Fruit fly (Drosophila melanogaster) whole organism, embryonic: ENCODE results near the gene Muc68Ca.

Source experiments
- ATbp ChIP-seq: fragments of 200-800 bp; sonication (Bioruptor generic); optimal IDR thresholded peaks from 2 replicates; lab custom pipeline; 2017; ENCODE audit warnings: missing biosample characterization, mild to moderate bottlenecking, missing genetic modification characterization, missing genetic modification reagents
- Abd-B ChIP-seq: fragments of 200-800 bp; sonication (Bioruptor generic); optimal IDR thresholded peaks from 2 replicates; lab custom pipeline; 2018; ENCODE audit warnings: missing biosample characterization, mild to moderate bottlenecking, missing genetic modification characterization, moderate library complexity
- Ada2b ChIP-seq: fragments of 200-800 bp; sonication (Bioruptor generic); IDR thresholded peaks from 2 replicates; pipeline ENCODE4 v1.3.6; 2022; ENCODE audit warnings: missing biosample characterization, missing genetic modification characterization
- CG1024 ChIP-seq: fragments of 200-800 bp; sonication (Bioruptor generic); IDR thresholded peaks from 2 replicates; pipeline ENCODE4 v1.3.6; 2022; ENCODE audit warnings: missing biosample characterization, missing genetic modification characterization
- CG10321 ChIP-seq: fragments of 200-800 bp; sonication (Bioruptor generic); IDR thresholded peaks from 2 replicates; pipeline ENCODE4 v1.3.6; 2022; ENCODE audit warnings: missing biosample characterization, missing genetic modification characterization
- CG10959 ChIP-seq: fragments of 200-800 bp; sonication (Bioruptor generic); IDR thresholded peaks from 2 replicates; pipeline ENCODE4 v1.3.6; 2022; ENCODE audit warnings: missing biosample characterization, missing genetic modification characterization
- CG11696 ChIP-seq: fragments of 200-800 bp; sonication (Bioruptor generic); IDR thresholded peaks from 2 replicates; pipeline ENCODE4 v1.3.6; 2022; ENCODE audit warnings: missing biosample characterization, missing genetic modification characterization
- CG11723 ChIP-seq: fragments of 200-800 bp; sonication (Bioruptor generic); optimal IDR thresholded peaks from 2 replicates; lab custom pipeline; 2017; ENCODE audit warnings: missing biosample characterization, mild to moderate bottlenecking, missing genetic modification characterization
- CG12219 ChIP-seq: fragments of 200-800 bp; sonication (Bioruptor generic); optimal IDR thresholded peaks from 3 replicates; lab custom pipeline; 2018; ENCODE audit warnings: missing biosample characterization, mild to moderate bottlenecking, missing genetic modification characterization
- CG13894 ChIP-seq: fragments of 200-800 bp; sonication (Bioruptor generic); optimal IDR thresholded peaks from 3 replicates; lab custom pipeline; 2018; ENCODE audit warnings: missing biosample characterization, mild to moderate bottlenecking, missing genetic modification characterization, moderate library complexity
- CG17186 ChIP-seq: fragments of 200-800 bp; sonication (Bioruptor generic); optimal IDR thresholded peaks from 3 replicates; lab custom pipeline; 2017; ENCODE audit warnings: missing biosample characterization, missing genetic modification reagents, missing genetic modification characterization
- CG17328 ChIP-seq: fragments of 200-800 bp; sonication (Bioruptor generic); IDR thresholded peaks from 2 replicates; pipeline ENCODE4 v1.3.6; 2022; ENCODE audit warnings: missing biosample characterization, missing genetic modification characterization
- CG17361 ChIP-seq: fragments of 200-800 bp; sonication (Bioruptor generic); IDR thresholded peaks from 3 replicates; pipeline ENCODE4 v1.3.6; 2022; ENCODE audit warnings: missing biosample characterization, missing genetic modification characterization
- CG17829 ChIP-seq: fragments of 200-800 bp; optimal IDR thresholded peaks from 2 replicates; lab custom pipeline; 2019; ENCODE audit warnings: missing biosample characterization, mild to moderate bottlenecking, missing genetic modification characterization, moderate library complexity
- CG2678 ChIP-seq: fragments of 200-800 bp; sonication (Bioruptor generic); optimal IDR thresholded peaks from 3 replicates; lab custom pipeline; 2019; ENCODE audit warnings: missing biosample characterization, mild to moderate bottlenecking, missing genetic modification characterization, moderate library complexity
- CG33213 ChIP-seq: fragments of 200-800 bp; sonication (Bioruptor generic); optimal IDR thresholded peaks from 3 replicates; lab custom pipeline; 2016; ENCODE audit warnings: missing biosample characterization, missing genetic modification characterization
- CG3838 ChIP-seq: fragments of 200-800 bp; sonication (Bioruptor generic); optimal IDR thresholded peaks from 3 replicates; lab custom pipeline; 2016; ENCODE audit warnings: missing biosample characterization, missing genetic modification characterization
- CG6689 ChIP-seq: fragments of 200-800 bp; sonication (Bioruptor generic); IDR thresholded peaks from 2 replicates; pipeline ENCODE4 v1.3.6; 2022; ENCODE audit warnings: missing biosample characterization, missing genetic modification characterization
- CG7556 ChIP-seq: fragments of 200-800 bp; sonication (Bioruptor generic); optimal IDR thresholded peaks from 2 replicates; lab custom pipeline; 2017; ENCODE audit warnings: missing biosample characterization, mild to moderate bottlenecking, missing genetic modification characterization
- CG8924 ChIP-seq: fragments of 200-800 bp; optimal IDR thresholded peaks from 3 replicates; lab custom pipeline; 2019; ENCODE audit warnings: missing biosample characterization, mild to moderate bottlenecking, missing genetic modification characterization, moderate library complexity
- Chrac-16 ChIP-seq: fragments of 200-800 bp; sonication (Bioruptor generic); optimal IDR thresholded peaks from 3 replicates; lab custom pipeline; 2016; ENCODE audit warnings: missing biosample characterization, missing genetic modification characterization
- Dll ChIP-seq: fragments of 200-800 bp; sonication (Bioruptor generic); IDR thresholded peaks from 4 replicates; pipeline ENCODE4 v1.3.6; 2022; ENCODE audit warnings: missing biosample characterization, missing genetic modification characterization; ENCODE audit not compliant: partially characterized antibody
- E2f1 ChIP-seq: fragments of 200-800 bp; sonication (Bioruptor generic); IDR thresholded peaks from 2 replicates; pipeline ENCODE4 v1.3.6; 2022; ENCODE audit warnings: missing biosample characterization, missing genetic modification characterization
- Lhr ChIP-seq: fragments of 200-800 bp; sonication (Bioruptor generic); optimal IDR thresholded peaks from 3 replicates; lab custom pipeline; 2017; ENCODE audit warnings: mild to moderate bottlenecking, missing biosample characterization, missing genetic modification reagents, missing genetic modification characterization
- Mes4 ChIP-seq: fragments of 200-800 bp; sonication (Bioruptor generic); optimal IDR thresholded peaks from 2 replicates; lab custom pipeline; 2016; ENCODE audit warnings: missing biosample characterization, missing genetic modification characterization
- NK7.1 ChIP-seq: fragments of 200-800 bp; sonication (Bioruptor generic); optimal IDR thresholded peaks from 3 replicates; lab custom pipeline; 2016; ENCODE audit warnings: missing biosample characterization, missing genetic modification characterization
- Neu2 ChIP-seq: fragments of 200-800 bp; sonication (Bioruptor generic); optimal IDR thresholded peaks from 3 replicates; lab custom pipeline; 2016; ENCODE audit warnings: missing biosample characterization, missing genetic modification characterization, borderline replicate concordance
- Optix ChIP-seq: fragments of 200-800 bp; sonication (Bioruptor generic); IDR thresholded peaks from 3 replicates; pipeline ENCODE4 v1.3.6; 2022; ENCODE audit warnings: missing biosample characterization, missing genetic modification characterization
- bcd ChIP-seq: fragments of 200-800 bp; sonication (Bioruptor generic); optimal IDR thresholded peaks from 2 replicates; lab custom pipeline; 2017; ENCODE audit warnings: missing biosample characterization, mild to moderate bottlenecking, missing genetic modification characterization
- btn ChIP-seq: fragments of 200-800 bp; sonication (Bioruptor generic); optimal IDR thresholded peaks from 2 replicates; lab custom pipeline; 2016; ENCODE audit warnings: missing biosample characterization, missing genetic modification characterization
- crol ChIP-seq: fragments of 200-800 bp; sonication (Bioruptor generic); IDR thresholded peaks from 2 replicates; pipeline ENCODE4 v1.3.6; 2022; ENCODE audit warnings: missing biosample characterization, missing genetic modification characterization
- fd64A ChIP-seq: fragments of 200-800 bp; sonication (Bioruptor generic); optimal IDR thresholded peaks from 3 replicates; lab custom pipeline; 2018; ENCODE audit warnings: missing biosample characterization, mild to moderate bottlenecking, missing genetic modification characterization
- fru ChIP-seq: fragments of >200 bp; optimal IDR thresholded peaks from 2 replicates; lab custom pipeline; 2017
- fu2 ChIP-seq: fragments of 200-800 bp; sonication (Bioruptor generic); optimal IDR thresholded peaks from 2 replicates; lab custom pipeline; 2016; ENCODE audit warnings: missing biosample characterization, missing genetic modification characterization
- hbn ChIP-seq: fragments of 200-800 bp; sonication (Bioruptor generic); IDR thresholded peaks from 2 replicates; pipeline ENCODE4 v1.3.6; 2022; ENCODE audit warnings: missing biosample characterization, missing genetic modification characterization; ENCODE audit not compliant: partially characterized antibody
- hth ChIP-seq: fragments of >200 bp; optimal IDR thresholded peaks from 2 replicates; lab custom pipeline; 2017; ENCODE audit warnings: inconsistent platforms
- ind ChIP-seq: fragments of 200-800 bp; sonication (Bioruptor generic); optimal IDR thresholded peaks from 3 replicates; lab custom pipeline; 2016; ENCODE audit warnings: missing biosample characterization, missing genetic modification characterization
- jing ChIP-seq: fragments of 200-800 bp; sonication (Bioruptor generic); optimal IDR thresholded peaks from 2 replicates; lab custom pipeline; 2018; ENCODE audit warnings: missing biosample characterization, mild to moderate bottlenecking, missing genetic modification characterization
- odd ChIP-seq: fragments of 200-800 bp; sonication (Bioruptor generic); optimal IDR thresholded peaks from 2 replicates; lab custom pipeline; 2017; ENCODE audit warnings: missing biosample characterization, mild to moderate bottlenecking, missing genetic modification characterization
- onecut ChIP-seq: fragments of 200-800 bp; sonication (Bioruptor generic); IDR thresholded peaks from 2 replicates; pipeline ENCODE4 v1.3.6; 2022; ENCODE audit warnings: missing biosample characterization, missing genetic modification characterization
- pho ChIP-seq: fragments of 200-800 bp; sonication (Bioruptor generic); optimal IDR thresholded peaks from 2 replicates; lab custom pipeline; 2016; ENCODE audit warnings: missing biosample characterization, missing genetic modification characterization
- pnt ChIP-seq: fragments of 200-800 bp; sonication (Bioruptor generic); optimal IDR thresholded peaks from 3 replicates; lab custom pipeline; 2016; ENCODE audit warnings: missing biosample characterization, missing genetic modification characterization
- prd ChIP-seq, 3 experiments: fragments of >200 bp in 2 of 3; fragments of 200-800 bp in 1 of 3; sonication (Bioruptor generic) in 1 of 3; optimal IDR thresholded peaks in 2 of 3; IDR thresholded peaks in 1 of 3; 2 replicates in 2 of 3; 3 replicates in 1 of 3; pipeline versions ENCODE4 v1.3.6 to Lab custom; 2017 to 2022; ENCODE audit warnings: missing biosample characterization in 1 of 3, missing genetic modification characterization in 1 of 3
- sd ChIP-seq: fragments of 200-800 bp; sonication (Bioruptor generic); optimal IDR thresholded peaks from 3 replicates; lab custom pipeline; 2018; ENCODE audit warnings: missing biosample characterization, mild to moderate bottlenecking, missing genetic modification characterization, moderate library complexity
- sqz ChIP-seq: fragments of 200-800 bp; sonication (Bioruptor generic); optimal IDR thresholded peaks from 3 replicates; lab custom pipeline; 2018; ENCODE audit warnings: missing biosample characterization, mild to moderate bottlenecking, missing genetic modification characterization
- sug ChIP-seq: fragments of 200-800 bp; optimal IDR thresholded peaks from 2 replicates; lab custom pipeline; 2019; ENCODE audit warnings: missing biosample characterization, mild to moderate bottlenecking, missing genetic modification characterization, moderate library complexity
- tio ChIP-seq: fragments of 200-800 bp; sonication (Bioruptor generic); optimal IDR thresholded peaks from 2 replicates; lab custom pipeline; 2017; ENCODE audit warnings: missing biosample characterization, missing genetic modification characterization, inconsistent platforms
- tll ChIP-seq, 2 experiments: fragments of 200-800 bp in 1 of 2; fragments of >200 bp in 1 of 2; sonication (Bioruptor generic) in 1 of 2; optimal IDR thresholded peaks; 2 replicates each; lab custom pipeline; 2017 to 2019; ENCODE audit warnings: missing biosample characterization in 2 of 2, missing genetic modification characterization in 2 of 2, mild to moderate bottlenecking in 1 of 2, moderate library complexity in 1 of 2
- vfl ChIP-seq: fragments of 200-800 bp; sonication (Bioruptor generic); optimal IDR thresholded peaks from 2 replicates; lab custom pipeline; 2016; ENCODE audit warnings: missing biosample characterization, missing genetic modification characterization

The Muc68Ca gene

dm6 chr3L:11561946-11562760 is 57.7 kb downstream of the Muc68Ca start, which contains the start of the genes CG7394 and Mob2 (continued):
- TF ChIP-seq crol (GFP tag; lab: Robert Waterston, UW) (no peak; the same call in 1 of the 2 replicates), CG1024 (GFP tag; lab: Robert Waterston, UW) (peak; percentile 82), tll (GFP tag; optimal IDR thresholded peaks at IDR 0.05; lab: Kevin White, UChicago) (peak in 1 of 2 experiments; percentile 40), CG17829 (tag; lab: Kevin White, UChicago) (peak; percentile 88), Lhr (GFP tag; lab: Kevin White, UChicago) (peak; percentile 72), fu2 (peak; percentile 55), ATbp (GFP tag; lab: Kevin White, UChicago) (peak; percentile 74), Mes4 (GFP tag; lab: Kevin White, UChicago) (peak; percentile 61), CG6689 (GFP tag; lab: Robert Waterston, UW) (peak; percentile 90), jing (GFP tag; lab: Kevin White, UChicago) (peak; percentile 75), odd (GFP tag; lab: Kevin White, UChicago) (peak; percentile 69), Dll (GFP tag; lab: Robert Waterston, UW) (peak; percentile 94), CG8924 (tag; lab: Kevin White, UChicago) (peak; percentile 95), Optix (peak; percentile 75), prd (optimal IDR thresholded peaks at IDR 0.05; lab: Kevin White, UChicago) (no peak), prd (GFP tag; IDR thresholded peaks at IDR 0.05; lab: Robert Waterston, UW) (peak; percentile 92), CG17186 (GFP tag; lab: Kevin White, UChicago) (peak; percentile 97), Abd-B (GFP tag; lab: Kevin White, UChicago) (peak; percentile 90), hbn (GFP tag; lab: Robert Waterston, UW) (peak; percentile 81; the same call in 1 of the 2 replicates), CG33213 (GFP tag; lab: Kevin White, UChicago) (peak; percentile 77), CG3838 (GFP tag; lab: Kevin White, UChicago) (peak; percentile 70), E2f1 (GFP tag; lab: Robert Waterston, UW) (peak; percentile 89), fru (no peak), CG13894 (peak; percentile 70), bcd (GFP tag; lab: Kevin White, UChicago) (peak; percentile 90), sug (tag; lab: Kevin White, UChicago) (peak; percentile 88), CG17328 (peak; percentile 92), CG17361 (GFP tag; lab: Robert Waterston, UW) (peak; percentile 82), CG10321 (GFP tag; lab: Robert Waterston, UW) (peak; percentile 67), Neu2 (GFP tag; lab: Kevin White, UChicago) (peak; percentile 60), sqz (GFP tag; lab: Kevin White, UChicago) (peak; percentile 44), onecut (GFP tag; lab: Robert Waterston, UW) (peak; percentile 65), Ada2b (GFP tag; lab: Robert Waterston, UW) (peak; percentile 88), btn (GFP tag; lab: Kevin White, UChicago) (peak; percentile 67), tio (GFP tag; lab: Kevin White, UChicago) (peak; percentile 87), pnt (GFP tag; lab: Kevin White, UChicago) (peak; percentile 37), hth (lab: Kevin White, UChicago) (no peak), CG11723 (GFP tag; lab: Kevin White, UChicago) (peak; percentile 67), vfl (GFP tag; lab: Kevin White, UChicago) (peak; percentile 55), Chrac-16 (GFP tag; lab: Kevin White, UChicago) (peak; percentile 90), CG10959 (GFP tag; lab: Robert Waterston, UW) (peak; percentile 65), CG11696 (GFP tag; lab: Robert Waterston, UW) (peak; percentile 52; the same call in 1 of the 2 replicates), pho (GFP tag; lab: Kevin White, UChicago) (peak; percentile 87), sd (tag; lab: Kevin White, UChicago) (peak; percentile 58), CG7556 (GFP tag; lab: Kevin White, UChicago) (peak; percentile 85), CG2678 (peak; percentile 92), fd64A (GFP tag; lab: Kevin White, UChicago) (peak; percentile 46), CG12219 (GFP tag; lab: Kevin White, UChicago) (peak; percentile 77), ind (GFP tag; lab: Kevin White, UChicago) (peak; percentile 90), NK7.1 (GFP tag; lab: Kevin White, UChicago) (peak; percentile 39)
